Worm (Caenorhabditis elegans) whole organism, L2 larva: ENCODE measurements around the gene pek-1.

Source experiments
- ama-1 ChIP-seq: fragments of 150-350 bp; optimal IDR thresholded peaks from 2 replicates; lab custom pipeline; 2018; ENCODE audit warnings: inconsistent platforms
- elt-1 ChIP-seq: fragments of 150-350 bp; optimal IDR thresholded peaks from 2 replicates; lab custom pipeline; 2014; ENCODE audit warnings: missing biosample characterization, missing genetic modification characterization
- nhr-12 ChIP-seq: fragments of 150-350 bp; optimal IDR thresholded peaks from 2 replicates; lab custom pipeline; 2014; ENCODE audit warnings: missing biosample characterization, missing genetic modification characterization
- nhr-77 ChIP-seq: fragments of 150-350 bp; optimal IDR thresholded peaks from 2 replicates; lab custom pipeline; 2014; ENCODE audit warnings: missing biosample characterization, missing genetic modification characterization
- unc-39 ChIP-seq: fragments of 150-350 bp; optimal IDR thresholded peaks from 2 replicates; lab custom pipeline; 2014; ENCODE audit warnings: missing biosample characterization, missing genetic modification characterization
- unc-55 ChIP-seq: fragments of 150-350 bp; sonication (generic microtip); optimal IDR thresholded peaks from 3 replicates; lab custom pipeline; 2014; ENCODE audit warnings: missing biosample characterization, missing genetic modification reagents, missing genetic modification characterization

ce11 chrX:11463568-11463967 lies 48.9 kb upstream of the pek-1 start:
- TF ChIP-seq elt-1 (tag; lab: Kevin White, UChicago): no peak
- TF ChIP-seq unc-55: no peak
- no peak for TF ChIP-seq ama-1
- no peak for TF ChIP-seq nhr-77 (tag; lab: Kevin White, UChicago)
- TF ChIP-seq nhr-12: no peak
- TF ChIP-seq unc-39 (tag; lab: Kevin White, UChicago): no peak
